Fruit fly (Drosophila melanogaster): Measurements from ENCODE around the gene Gbeta13F.
A peak's percentile ranks its signal among the peaks of the same experiment; 100 is the strongest.

Gene Gbeta13F

dm6 chrX:15866799-15867412 is 7.0 kb downstream of the Gbeta13F start (continued):
- TF ChIP-seq CG14965 (GFP tag; optimal IDR thresholded peaks at IDR 0.05; ENCODE audit: borderline replicate concordance), result no peak
- no peak for TF ChIP-seq CG8359 (GFP tag; optimal IDR thresholded peaks at IDR 0.05; ENCODE audit: borderline replicate concordance)
- TF ChIP-seq slbo (GFP tag; IDR thresholded peaks at IDR 0.05), result no peak
- TF ChIP-seq Dll (GFP tag; IDR thresholded peaks at IDR 0.05; ENCODE audit: partially characterized antibody), result peak; percentile 47; the same call in 2 of the 4 replicates
- no peak for TF ChIP-seq unpg (GFP tag; optimal IDR thresholded peaks at IDR 0.05)
- no peak for TF ChIP-seq Xrp1 (GFP tag; IDR thresholded peaks at IDR 0.05)
- TF ChIP-seq nmo (GFP tag; optimal IDR thresholded peaks at IDR 0.05), result no peak
- no peak for TF ChIP-seq slp2 (GFP tag; optimal IDR thresholded peaks at IDR 0.05)
- TF ChIP-seq repo (GFP tag; optimal IDR thresholded peaks at IDR 0.05), result no peak
- no peak for TF ChIP-seq GATAe (GFP tag; conservative IDR thresholded peaks at IDR 0.05)
- no peak for TF ChIP-seq lbe (GFP tag; optimal IDR thresholded peaks at IDR 0.05)
- no peak for TF ChIP-seq oc (tag; optimal IDR thresholded peaks at IDR 0.05)
- no peak for TF ChIP-seq nau (GFP tag; optimal IDR thresholded peaks at IDR 0.05)
- no peak for TF ChIP-seq CG8281 (tag; optimal IDR thresholded peaks at IDR 0.05)
- peak; percentile 35 for TF ChIP-seq Ets97D (GFP tag; optimal IDR thresholded peaks at IDR 0.05)
- no peak for TF ChIP-seq CG7963 (GFP tag; IDR thresholded peaks at IDR 0.05; ENCODE audit: partially characterized antibody)
- no peak for TF ChIP-seq CG13424 (tag; optimal IDR thresholded peaks at IDR 0.05)
- no peak for TF ChIP-seq HmgZ (tag; optimal IDR thresholded peaks at IDR 0.05)
- TF ChIP-seq NC2β (GFP tag; optimal IDR thresholded peaks at IDR 0.05), result no peak
- no peak for TF ChIP-seq CG4707 (GFP tag; optimal IDR thresholded peaks at IDR 0.05)
- no peak for TF ChIP-seq CG31388 (GFP tag; optimal IDR thresholded peaks at IDR 0.05)
- TF ChIP-seq CG1792 (GFP tag; optimal IDR thresholded peaks at IDR 0.05), result no peak
- TF ChIP-seq Gsc (GFP tag; IDR thresholded peaks at IDR 0.05), result no peak
- TF ChIP-seq Dek (tag; optimal IDR thresholded peaks at IDR 0.05), result no peak
- TF ChIP-seq Pdp1 (GFP tag; optimal IDR thresholded peaks at IDR 0.05), result peak in 1 of 2 experiments; percentile 11
- no peak for TF ChIP-seq zen2 (GFP tag; IDR thresholded peaks at IDR 0.05; ENCODE audit: partially characterized antibody)
- TF ChIP-seq Stat92E (GFP tag; optimal IDR thresholded peaks at IDR 0.05), result no peak
- peak; percentile 62 for TF ChIP-seq CG30020 (tag; optimal IDR thresholded peaks at IDR 0.05)
- no peak for TF ChIP-seq CG4424 (GFP tag; optimal IDR thresholded peaks at IDR 0.05)
- TF ChIP-seq unc-4 (GFP tag; IDR thresholded peaks at IDR 0.05; ENCODE audit: partially characterized antibody), result 0 out of 2 replicates have a peak, but pooled peaks have one; percentile 41
- TF ChIP-seq zfh1 (GFP tag; IDR thresholded peaks at IDR 0.05), result no peak
- TF ChIP-seq HLH54F (GFP tag; optimal IDR thresholded peaks at IDR 0.05), result no peak
- no peak for TF ChIP-seq cwo (GFP tag; optimal IDR thresholded peaks at IDR 0.05)
- TF ChIP-seq CG2116 (GFP tag; optimal IDR thresholded peaks at IDR 0.05), result peak; percentile 97
- TF ChIP-seq CG12236 (GFP tag; optimal IDR thresholded peaks at IDR 0.05), result no peak
- TF ChIP-seq CG11085 (GFP tag; IDR thresholded peaks at IDR 0.05), result no peak
- TF ChIP-seq CG13287 (GFP tag; IDR thresholded peaks at IDR 0.05; ENCODE audit: partially characterized antibody), result peak; percentile 42; the same call in 1 of the 2 replicates
- no peak for TF ChIP-seq lilli (GFP tag; optimal IDR thresholded peaks at IDR 0.05)
- no peak for TF ChIP-seq btn (GFP tag; optimal IDR thresholded peaks at IDR 0.05)
- TF ChIP-seq CG6254 (GFP tag; optimal IDR thresholded peaks at IDR 0.05), result peak; percentile 37
- no peak for TF ChIP-seq aop (GFP tag; IDR thresholded peaks at IDR 0.05)
- no peak for TF ChIP-seq bcd (GFP tag; optimal IDR thresholded peaks at IDR 0.05)
- no peak for TF ChIP-seq CG10147 (GFP tag; optimal IDR thresholded peaks at IDR 0.05)
- TF ChIP-seq fru (optimal IDR thresholded peaks at IDR 0.05), result no peak
- no peak for TF ChIP-seq fd102C (GFP tag; optimal IDR thresholded peaks at IDR 0.05)
- TF ChIP-seq CG10654 (GFP tag; optimal IDR thresholded peaks at IDR 0.05), result no peak
- no peak for TF ChIP-seq B-H1 (GFP tag; IDR thresholded peaks at IDR 0.05)
- TF ChIP-seq stc (GFP tag; IDR thresholded peaks at IDR 0.05), result no peak
- TF ChIP-seq Rfx (GFP tag; IDR thresholded peaks at IDR 0.05), result no peak
- no peak for TF ChIP-seq wdn (GFP tag; IDR thresholded peaks at IDR 0.05)

Data from whole organism, embryonic.